Fruit fly (Drosophila melanogaster): ENCODE results near the gene mRNA-cap.

The mRNA-cap gene

dm6 chrX:14247035-14247786, 4.6 kb upstream of the mRNA-cap start, which contains the start of gene mud (continued):
- TF ChIP-seq sc (optimal IDR thresholded peaks at IDR 0.05) (no peak), sc (GFP tag; optimal IDR thresholded peaks at IDR 0.05) (peak; percentile 5), CG8924 (tag; optimal IDR thresholded peaks at IDR 0.05) (peak; percentile 35), CG12942 (GFP tag; optimal IDR thresholded peaks at IDR 0.05) (peak; percentile 3), sisA (GFP tag; IDR thresholded peaks at IDR 0.05) (0 out of 2 replicates have a peak, but pooled peaks have one; percentile 30), CG1603 (tag; optimal IDR thresholded peaks at IDR 0.05) (peak; percentile 74), row (GFP tag; IDR thresholded peaks at IDR 0.05) (peak; percentile 80), CG14441 (GFP tag; IDR thresholded peaks at IDR 0.05) (peak; percentile 50; the same call in 1 of the 2 replicates), phol (tag; optimal IDR thresholded peaks at IDR 0.05) (peak; percentile 79), CG30020 (tag; optimal IDR thresholded peaks at IDR 0.05) (peak; percentile 90), CG9817 (tag; optimal IDR thresholded peaks at IDR 0.05) (peak; percentile 4), CG10209 (GFP tag; optimal IDR thresholded peaks at IDR 0.05) (peak; percentile 44), NFAT (GFP tag; IDR thresholded peaks at IDR 0.05) (0 out of 2 replicates have a peak, but pooled peaks have one; percentile 26)

dm6 chrX:14242941-14243736, 517 bp upstream of the mRNA-cap start, which contains the start of gene CG32599:
TSS of gene CG32599 (plus strand) at chrX:14243686.
- TF ChIP-seq Hmr (GFP tag; optimal IDR thresholded peaks at IDR 0.05) (peak; percentile 38), ci (GFP tag; IDR thresholded peaks at IDR 0.05) (peak; percentile 19; the same call in 1 of the 3 replicates), NFAT (GFP tag; IDR thresholded peaks at IDR 0.05) (no peak), CG11560 (tag; IDR thresholded peaks at IDR 0.05) (no peak), Blimp-1 (GFP tag; optimal IDR thresholded peaks at IDR 0.05) (peak; percentile 32), CG7839 (tag; optimal IDR thresholded peaks at IDR 0.05) (peak; percentile 46), CG6854 (GFP tag; optimal IDR thresholded peaks at IDR 0.05) (no peak), ranshi (GFP tag; IDR thresholded peaks at IDR 0.05) (peak; percentile 40; the same call in 1 of the 2 replicates), CG3838 (GFP tag; optimal IDR thresholded peaks at IDR 0.05) (no peak), lab (GFP tag; optimal IDR thresholded peaks at IDR 0.05) (peak; percentile 27), az2 (GFP tag; optimal IDR thresholded peaks at IDR 0.05) (peak; percentile 9), CG8478 (optimal IDR thresholded peaks at IDR 0.05) (no peak), HmgD (GFP tag; optimal IDR thresholded peaks at IDR 0.05) (no peak), CG1647 (GFP tag; optimal IDR thresholded peaks at IDR 0.05) (no peak), en (GFP tag; optimal IDR thresholded peaks at IDR 0.05) (no peak), CG8290 (GFP tag; optimal IDR thresholded peaks at IDR 0.05) (no peak), CG8290 (tag; optimal IDR thresholded peaks at IDR 0.05) (no peak), D (optimal IDR thresholded peaks at IDR 0.05) (no peak), D (GFP tag; optimal IDR thresholded peaks at IDR 0.05) (no peak), Gug (GFP tag; IDR thresholded peaks at IDR 0.05) (no peak), tx (GFP tag; optimal IDR thresholded peaks at IDR 0.05) (no peak), cas (GFP tag; IDR thresholded peaks at IDR 0.05) (no peak), CG8944 (GFP tag; optimal IDR thresholded peaks at IDR 0.05) (no peak), CG33557 (GFP tag; optimal IDR thresholded peaks at IDR 0.05) (no peak), CG10267 (tag; optimal IDR thresholded peaks at IDR 0.05) (peak; percentile 44), Jarid2 (GFP tag; optimal IDR thresholded peaks at IDR 0.05) (no peak), gce (GFP tag; IDR thresholded peaks at IDR 0.05) (no peak), NC2β (GFP tag; optimal IDR thresholded peaks at IDR 0.05) (no peak), CG11723 (GFP tag; optimal IDR thresholded peaks at IDR 0.05) (no peak), gcm (GFP tag; optimal IDR thresholded peaks at IDR 0.05) (no peak), Fer1 (GFP tag; optimal IDR thresholded peaks at IDR 0.05) (no peak), CG9797 (GFP tag; optimal IDR thresholded peaks at IDR 0.05) (no peak), al (GFP tag; IDR thresholded peaks at IDR 0.05) (peak; percentile 31; the same call in 1 of the 2 replicates), CG10431 (GFP tag; optimal IDR thresholded peaks at IDR 0.05) (no peak), Sry-β (GFP tag; optimal IDR thresholded peaks at IDR 0.05) (no peak), tna (GFP tag; IDR thresholded peaks at IDR 0.05; ENCODE audit: partially characterized antibody) (peak; percentile 47; the same call in 1 of the 2 replicates)
